Worm (Caenorhabditis elegans) whole organism, L3 larva: ENCODE data around the gene cmd-1.

Experiments
- R02D3.7 ChIP-seq: fragments of 150-350 bp; optimal IDR thresholded peaks from 2 replicates; lab custom pipeline; 2014; ENCODE audit warnings: missing biosample characterization, missing genetic modification characterization
- daf-12 ChIP-seq: fragments of 150-350 bp; optimal IDR thresholded peaks from 2 replicates; lab custom pipeline; 2014; ENCODE audit warnings: missing biosample characterization, missing genetic modification reagents, missing genetic modification characterization
- egl-27 ChIP-seq: sonication (generic microtip); optimal IDR thresholded peaks from 4 replicates; lab custom pipeline; 2017; ENCODE audit warnings: missing biosample characterization, missing genetic modification reagents, missing genetic modification characterization
- egl-5 ChIP-seq: fragments of 150-350 bp; optimal IDR thresholded peaks from 2 replicates; lab custom pipeline; 2017; ENCODE audit warnings: missing biosample characterization, missing genetic modification reagents, missing genetic modification characterization, inconsistent platforms
- elt-1 ChIP-seq: fragments of 150-350 bp; optimal IDR thresholded peaks from 2 replicates; lab custom pipeline; 2014; ENCODE audit warnings: missing biosample characterization, missing genetic modification characterization
- elt-2 ChIP-seq: sonication (generic microtip); optimal IDR thresholded peaks from 2 replicates; lab custom pipeline; 2016; ENCODE audit warnings: missing genetic modification reagents, mild to moderate bottlenecking, missing genetic modification characterization, missing compliant biosample characterization
- fkh-10 ChIP-seq: sonication (generic microtip); optimal IDR thresholded peaks from 2 replicates; lab custom pipeline; 2017; ENCODE audit warnings: missing biosample characterization, missing genetic modification reagents, missing genetic modification characterization
- fkh-2 ChIP-seq: fragments of 150-350 bp; optimal IDR thresholded peaks from 2 replicates; lab custom pipeline; 2014; ENCODE audit warnings: missing biosample characterization, missing genetic modification reagents, missing genetic modification characterization
- jun-1 ChIP-seq: fragments of 150-350 bp; optimal IDR thresholded peaks from 2 replicates; lab custom pipeline; 2014; ENCODE audit warnings: missing biosample characterization, missing genetic modification reagents, missing genetic modification characterization
- lin-15B ChIP-seq: fragments of 150-350 bp; optimal IDR thresholded peaks from 2 replicates; lab custom pipeline; 2014; ENCODE audit warnings: missing biosample characterization, missing genetic modification characterization
- lsy-12 ChIP-seq: sonication (generic microtip); optimal IDR thresholded peaks from 2 replicates; lab custom pipeline; 2016; ENCODE audit warnings: mild to moderate bottlenecking, missing genetic modification characterization, missing compliant biosample characterization
- nfya-1 ChIP-seq: sonication (generic microtip); optimal IDR thresholded peaks from 2 replicates; lab custom pipeline; 2017; ENCODE audit warnings: missing genetic modification characterization, mild to moderate bottlenecking, missing compliant biosample characterization, antibody characterized with exemption, moderate library complexity; ENCODE audit not compliant: insufficient read depth
- nhr-43 ChIP-seq: sonication (generic microtip); optimal IDR thresholded peaks from 2 replicates; lab custom pipeline; 2016; ENCODE audit warnings: mild to moderate bottlenecking, missing genetic modification characterization, missing compliant biosample characterization; ENCODE audit not compliant: poor library complexity, severe bottlenecking
- nhr-77 ChIP-seq: fragments of 150-350 bp; optimal IDR thresholded peaks from 2 replicates; lab custom pipeline; 2014; ENCODE audit warnings: missing biosample characterization, missing genetic modification characterization
- pha-4 ChIP-seq: fragments of 150-350 bp; optimal IDR thresholded peaks from 2 replicates; lab custom pipeline; 2014; ENCODE audit warnings: missing biosample characterization, missing genetic modification reagents, missing genetic modification characterization
- unc-39 ChIP-seq: sonication (generic microtip); optimal IDR thresholded peaks from 4 replicates; lab custom pipeline; 2017; ENCODE audit warnings: missing biosample characterization, missing genetic modification characterization

Gene cmd-1

ce11 chrV:1195995-1196394, 39.9 kb downstream of the cmd-1 start, which contains the start of the genes wrb-1 and Y50D4A.4 (continued):
- TF ChIP-seq nhr-77 (tag; lab: Kevin White, UChicago) (no peak), elt-2 (tag; lab: Kevin White, UChicago) (peak; percentile 16)

- TF ChIP-seq lin-15B (tag; lab: Kevin White, UChicago) (peak; percentile 29), R02D3.7 (tag; lab: Kevin White, UChicago) (peak; percentile 87), nfya-1 (tag; lab: Kevin White, UChicago) (peak; percentile 23), elt-2 (tag; lab: Kevin White, UChicago) (peak; percentile 10), lsy-12 (tag; lab: Kevin White, UChicago) (peak; percentile 27)
Measured at ce11 chrV:1197064-1197724, 41.1 kb downstream of the cmd-1 start.

- TF ChIP-seq daf-12 (tag; lab: Kevin White, UChicago): no peak
- no peak for TF ChIP-seq pha-4 (tag; lab: Kevin White, UChicago)
- no peak for TF ChIP-seq egl-5 (tag; lab: Kevin White, UChicago)
- TF ChIP-seq jun-1: no peak
- no peak for TF ChIP-seq nhr-43 (tag; lab: Kevin White, UChicago)
- no peak for TF ChIP-seq elt-1 (tag; lab: Kevin White, UChicago)
Measured at ce11 chrV:1199219-1199889, 43.3 kb downstream of the cmd-1 start, which contains the start of gene Y50D4A.6. Gene Y50D4A.6 (minus strand): TSS chrV:1199269.

ce11 chrV:1201717-1202116, 45.6 kb downstream of the cmd-1 start:
- TF ChIP-seq lin-15B (tag; lab: Kevin White, UChicago) (peak; percentile 4), fkh-10 (no peak)

ce11 chrV:1206971-1207370, 50.9 kb downstream of the cmd-1 start, which contains the start of gene Y50D4A.5:
Gene Y50D4A.5 (plus strand): TSS chrV:1207307.
- TF ChIP-seq lin-15B (tag; lab: Kevin White, UChicago): peak; percentile 6
- no peak for TF ChIP-seq pha-4 (tag; lab: Kevin White, UChicago)

ce11 chrV:1207589-1207988, 51.5 kb downstream of the cmd-1 start, which contains the start of gene Y50D4A.1:
Gene Y50D4A.1 (plus strand): TSS chrV:1207889.
- TF ChIP-seq fkh-10: no peak
- TF ChIP-seq egl-27: no peak
- no peak for TF ChIP-seq unc-39 (tag; lab: Kevin White, UChicago)
- no peak for TF ChIP-seq fkh-2
- TF ChIP-seq pha-4 (tag; lab: Kevin White, UChicago): no peak
- TF ChIP-seq, all 47 proteins: peak for 0
